Fruit fly (Drosophila melanogaster): ENCODE results near the gene Chmp1.

Gene Chmp1

DNA sequence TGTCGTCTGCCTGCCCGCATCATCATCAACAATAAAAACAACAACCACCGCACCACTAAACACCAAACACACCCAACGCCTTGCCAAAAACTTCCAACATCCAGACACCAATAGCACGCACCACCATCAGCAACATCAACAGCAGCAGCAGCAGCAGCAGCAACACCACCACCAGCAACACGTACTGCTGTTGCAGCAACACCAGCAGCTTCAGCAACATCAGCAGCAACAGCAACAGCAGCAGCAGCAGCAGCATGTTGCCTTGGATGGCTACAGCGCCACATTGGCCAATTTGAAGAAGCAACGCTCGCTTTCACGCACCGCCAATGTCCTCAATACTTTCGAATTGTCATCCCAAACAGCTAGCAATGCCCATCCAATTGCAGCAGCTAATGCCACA, 18.3 kb downstream of the Chmp1 start:
- no peak for TF ChIP-seq cnc (optimal IDR thresholded peaks at IDR 0.05)
- TF ChIP-seq kay (GFP tag; ENCODE audit: borderline replicate concordance), result no peak
- TF ChIP-seq CG7101 (tag; optimal IDR thresholded peaks at IDR 0.05), result no peak
- no peak for TF ChIP-seq CG14711 (tag; optimal IDR thresholded peaks at IDR 0.05)
- TF ChIP-seq CG33017 (tag; optimal IDR thresholded peaks at IDR 0.05), result no peak
- TF ChIP-seq Hr96 (GFP tag; optimal IDR thresholded peaks at IDR 0.05), result no peak
- TF ChIP-seq Crg-1 (GFP tag; optimal IDR thresholded peaks at IDR 0.05), result no peak
- TF ChIP-seq CG12768 (GFP tag; optimal IDR thresholded peaks at IDR 0.05), result no peak
- TF ChIP-seq Clk (GFP tag; optimal IDR thresholded peaks at IDR 0.05), result no peak
- TF ChIP-seq bab1 (GFP tag; optimal IDR thresholded peaks at IDR 0.05), result no peak
- no peak for TF ChIP-seq tj (GFP tag; optimal IDR thresholded peaks at IDR 0.05)
- TF ChIP-seq ovo (GFP tag; optimal IDR thresholded peaks at IDR 0.05), result no peak
- no peak for TF ChIP-seq pad (GFP tag; optimal IDR thresholded peaks at IDR 0.05)
- no peak for TF ChIP-seq CG7045 (GFP tag; optimal IDR thresholded peaks at IDR 0.05)
- no peak for TF ChIP-seq Mnt (GFP tag; optimal IDR thresholded peaks at IDR 0.05)
- no peak for TF ChIP-seq toe (GFP tag; optimal IDR thresholded peaks at IDR 0.05)
- no peak for TF ChIP-seq CG1620 (GFP tag; optimal IDR thresholded peaks at IDR 0.05)
- no peak for TF ChIP-seq CG5204 (GFP tag; optimal IDR thresholded peaks at IDR 0.05)

DNA sequence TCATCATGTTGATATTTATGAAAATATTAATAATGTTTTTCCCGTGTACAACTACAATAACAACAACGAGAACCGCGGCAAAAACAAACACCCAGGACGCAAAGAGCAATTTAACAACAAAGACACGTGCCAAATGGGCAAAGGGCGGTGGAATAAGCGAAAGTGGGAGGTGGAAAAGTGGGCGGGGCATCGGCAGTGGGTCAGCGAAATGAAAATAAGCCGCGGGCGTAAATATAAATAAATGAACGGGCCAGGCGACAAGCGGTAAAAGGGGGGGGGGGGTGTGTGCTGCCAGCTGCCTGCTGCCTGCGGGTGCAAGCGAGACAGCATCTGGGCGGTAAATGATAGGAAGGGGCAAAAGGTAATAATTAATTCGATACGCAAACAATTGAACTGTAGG, 30.1 kb downstream of the Chmp1 start:
- TF ChIP-seq kay (GFP tag; ENCODE audit: borderline replicate concordance) (peak; percentile 49), Hr96 (GFP tag; optimal IDR thresholded peaks at IDR 0.05) (no peak)

DNA sequence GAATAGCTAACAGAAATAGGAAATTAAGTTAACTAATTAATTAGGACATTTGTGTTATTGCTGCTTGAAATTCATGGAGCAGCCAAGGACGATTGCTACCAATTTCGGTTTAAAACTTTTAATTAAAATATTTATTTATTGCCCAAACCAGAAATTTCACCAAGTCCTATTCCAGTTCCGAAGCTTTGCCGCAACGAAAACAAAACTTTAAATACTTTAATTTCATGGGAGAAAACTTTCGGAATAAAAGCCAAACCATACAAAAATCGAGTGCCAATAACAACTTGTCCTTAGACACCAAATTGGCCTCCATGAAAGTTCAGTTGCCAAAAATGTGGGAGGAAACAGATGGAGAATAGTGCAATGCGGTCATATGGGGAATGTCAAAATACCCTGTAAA, 40.6 kb downstream of the Chmp1 start:
- TF ChIP-seq kay (GFP tag; ENCODE audit: borderline replicate concordance) (peak; percentile 76), CG7101 (tag; optimal IDR thresholded peaks at IDR 0.05) (no peak), bab1 (GFP tag; optimal IDR thresholded peaks at IDR 0.05) (no peak)

DNA sequence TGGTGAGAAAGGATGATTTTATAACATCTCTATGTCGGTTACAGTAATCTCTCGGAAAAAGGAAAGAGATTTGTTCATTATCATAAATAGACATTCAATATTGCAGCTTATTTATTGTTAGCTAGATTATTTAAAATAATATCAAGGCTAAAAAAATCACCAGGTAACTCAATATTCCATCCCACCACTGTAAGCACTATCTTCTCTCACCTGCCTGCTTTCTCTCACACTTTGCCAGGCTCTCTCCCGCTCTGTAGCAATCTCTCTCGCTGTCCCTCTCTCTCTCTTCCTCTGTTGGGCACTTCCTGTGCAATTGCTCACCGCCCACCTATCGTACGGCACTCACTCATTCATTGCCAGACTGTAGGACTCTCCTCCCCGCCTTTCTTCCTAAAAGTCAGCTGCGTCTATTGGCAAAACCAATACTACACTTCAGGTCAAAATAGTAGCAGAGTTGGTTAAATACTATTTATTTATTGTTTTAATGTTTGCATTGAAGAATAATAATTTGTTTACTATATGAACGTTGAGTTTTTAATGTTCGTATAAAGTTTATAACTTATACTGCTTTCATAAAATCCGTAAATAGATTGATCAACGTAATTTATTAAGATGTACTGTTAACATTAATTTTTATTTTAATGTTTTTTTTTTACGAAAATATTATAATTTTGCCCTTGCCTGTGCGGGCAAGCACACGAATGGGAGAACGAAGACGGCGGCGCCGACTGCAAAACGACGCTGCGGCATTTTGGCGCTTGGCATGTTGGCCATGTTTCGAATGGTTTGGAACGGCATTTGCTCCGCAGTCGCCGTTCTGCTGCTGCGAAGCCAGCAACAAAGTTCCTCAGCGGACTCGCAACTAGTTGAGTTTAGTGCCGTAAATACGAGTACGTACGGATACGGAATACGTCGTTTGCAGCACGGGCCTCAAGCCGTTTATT, 43.0 kb downstream of the Chmp1 start:
- TF ChIP-seq cic (GFP tag; optimal IDR thresholded peaks at IDR 0.05) (peak; percentile 94), CG7045 (GFP tag; optimal IDR thresholded peaks at IDR 0.05) (peak; percentile 96), bab1 (GFP tag; optimal IDR thresholded peaks at IDR 0.05) (peak; percentile 87), CG1620 (GFP tag; optimal IDR thresholded peaks at IDR 0.05) (peak; percentile 79), cnc (optimal IDR thresholded peaks at IDR 0.05) (no peak), toe (GFP tag; optimal IDR thresholded peaks at IDR 0.05) (peak; percentile 96), Mnt (GFP tag; optimal IDR thresholded peaks at IDR 0.05) (peak; percentile 78), Clk (GFP tag; optimal IDR thresholded peaks at IDR 0.05) (peak; percentile 96), Crg-1 (GFP tag; optimal IDR thresholded peaks at IDR 0.05) (peak; percentile 87), CG12768 (GFP tag; optimal IDR thresholded peaks at IDR 0.05) (peak; percentile 95), CG11617 (GFP tag; optimal IDR thresholded peaks at IDR 0.05) (peak; percentile 96), CG14711 (tag; optimal IDR thresholded peaks at IDR 0.05) (peak; percentile 90), CG7101 (tag; optimal IDR thresholded peaks at IDR 0.05) (peak; percentile 95), kay (GFP tag; ENCODE audit: borderline replicate concordance) (peak; percentile 98), CG5204 (GFP tag; optimal IDR thresholded peaks at IDR 0.05) (peak; percentile 97), pad (GFP tag; optimal IDR thresholded peaks at IDR 0.05) (peak; percentile 83), tj (GFP tag; optimal IDR thresholded peaks at IDR 0.05) (peak; percentile 69), CG33017 (tag; optimal IDR thresholded peaks at IDR 0.05) (peak; percentile 96), ovo (GFP tag; optimal IDR thresholded peaks at IDR 0.05) (peak; percentile 66), Hr96 (GFP tag; optimal IDR thresholded peaks at IDR 0.05) (peak; percentile 96)

DNA sequence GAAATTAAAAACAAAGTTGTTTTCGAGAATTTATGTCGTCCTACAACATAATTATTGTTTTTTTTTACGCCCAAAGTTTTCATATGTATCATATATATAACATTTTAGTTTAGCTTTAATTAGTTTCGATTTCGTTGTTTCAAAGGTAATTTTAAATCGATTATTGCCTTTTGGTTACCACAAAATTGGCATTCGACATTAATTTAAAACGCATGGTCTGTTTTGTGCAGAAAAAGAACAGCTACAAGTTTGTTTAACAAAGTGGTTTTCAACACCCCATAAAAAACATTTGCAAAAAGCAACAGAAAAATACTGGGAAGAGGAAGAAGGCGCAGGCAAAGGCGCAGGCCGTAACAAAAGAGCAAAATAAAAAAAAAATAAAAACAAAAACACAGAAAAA, 45.4 kb downstream of the Chmp1 start:
- TF ChIP-seq CG33017 (tag; optimal IDR thresholded peaks at IDR 0.05), result no peak
- no peak for TF ChIP-seq Hr96 (GFP tag; optimal IDR thresholded peaks at IDR 0.05)
- no peak for TF ChIP-seq CG5204 (GFP tag; optimal IDR thresholded peaks at IDR 0.05)
- no peak for TF ChIP-seq CG11617 (GFP tag; optimal IDR thresholded peaks at IDR 0.05)
- TF ChIP-seq CG1620 (GFP tag; optimal IDR thresholded peaks at IDR 0.05), result no peak
- no peak for TF ChIP-seq Mnt (GFP tag; optimal IDR thresholded peaks at IDR 0.05)
- no peak for TF ChIP-seq Crg-1 (GFP tag; optimal IDR thresholded peaks at IDR 0.05)
- TF ChIP-seq ovo (GFP tag; optimal IDR thresholded peaks at IDR 0.05), result no peak
- TF ChIP-seq pad (GFP tag; optimal IDR thresholded peaks at IDR 0.05), result no peak
- no peak for TF ChIP-seq Clk (GFP tag; optimal IDR thresholded peaks at IDR 0.05)
- no peak for TF ChIP-seq kay (GFP tag; ENCODE audit: borderline replicate concordance)
- TF ChIP-seq cic (GFP tag; optimal IDR thresholded peaks at IDR 0.05), result no peak
- no peak for TF ChIP-seq CG7101 (tag; optimal IDR thresholded peaks at IDR 0.05)
- TF ChIP-seq cnc (optimal IDR thresholded peaks at IDR 0.05), result no peak
- no peak for TF ChIP-seq tj (GFP tag; optimal IDR thresholded peaks at IDR 0.05)

DNA sequence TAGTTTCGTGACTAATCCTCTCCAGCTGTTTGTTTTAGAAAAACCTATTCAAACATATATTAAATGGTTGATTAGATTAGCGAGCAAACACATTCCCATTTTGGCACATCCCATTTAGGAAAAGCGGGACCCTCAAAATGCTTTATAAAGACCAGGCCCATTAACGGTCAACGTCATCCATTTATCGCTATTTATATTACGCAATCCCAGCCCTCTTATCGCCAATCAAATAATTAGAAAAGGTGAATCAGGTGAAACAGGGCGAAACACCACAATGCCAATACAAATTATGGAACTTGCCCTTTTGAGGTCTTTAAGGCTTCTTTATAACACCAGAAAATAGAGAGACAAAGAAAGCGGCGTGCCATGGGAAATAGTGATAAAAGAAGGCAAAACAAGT, 45.8 kb downstream of the Chmp1 start:
- TF ChIP-seq tj (GFP tag; optimal IDR thresholded peaks at IDR 0.05) (no peak), Mnt (GFP tag; optimal IDR thresholded peaks at IDR 0.05) (peak; percentile 9), CG33017 (tag; optimal IDR thresholded peaks at IDR 0.05) (peak; percentile 30)

DNA sequence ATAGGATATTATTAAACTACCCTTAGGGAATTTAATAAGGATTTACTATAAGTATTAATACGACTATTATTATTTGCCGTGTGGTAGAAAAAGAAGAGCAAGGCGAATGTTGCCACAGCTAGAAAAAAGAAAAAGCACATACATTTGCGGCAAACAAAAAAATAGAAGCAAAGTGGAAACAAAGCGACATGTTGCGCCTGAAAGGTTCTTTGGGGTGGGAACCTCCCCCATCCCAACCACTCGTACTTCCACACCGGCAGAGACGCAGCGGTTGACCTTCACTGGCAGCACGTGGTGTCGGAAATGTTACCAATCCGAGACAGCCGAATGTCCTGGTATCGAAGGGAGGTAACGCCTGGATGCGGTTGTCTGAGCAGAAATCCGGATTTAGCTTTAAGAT, 46.5 kb downstream of the Chmp1 start:
- TF ChIP-seq bab1 (GFP tag; optimal IDR thresholded peaks at IDR 0.05) (no peak), toe (GFP tag; optimal IDR thresholded peaks at IDR 0.05) (no peak)
